Fruit fly (Drosophila melanogaster): ENCODE measurements around the gene bif.

Gene bif

dm6 chrX:11720138-11720537, 41.4 kb downstream of the bif start, which contains the start of gene Tango10 (continued):
- peak; percentile 35 to 55 for TF ChIP-seq Pdp1 (GFP tag; optimal IDR thresholded peaks at IDR 0.05)
- TF ChIP-seq CG15696 (tag; optimal IDR thresholded peaks at IDR 0.05) = peak; percentile 70
- peak; percentile 1 for TF ChIP-seq repo (GFP tag; optimal IDR thresholded peaks at IDR 0.05)
- TF ChIP-seq CG13123 (GFP tag; optimal IDR thresholded peaks at IDR 0.05) = no peak
- TF ChIP-seq CG12391 (tag; optimal IDR thresholded peaks at IDR 0.05) = peak; percentile 60
- TF ChIP-seq inv (GFP tag; IDR thresholded peaks at IDR 0.05; ENCODE audit: partially characterized antibody) = peak; percentile 82
- TF ChIP-seq Kr (GFP tag; optimal IDR thresholded peaks at IDR 0.05) = no peak
- no peak for TF ChIP-seq kah (GFP tag; optimal IDR thresholded peaks at IDR 0.05)
- TF ChIP-seq slp2 (GFP tag; optimal IDR thresholded peaks at IDR 0.05) = peak; percentile 35
- TF ChIP-seq Fer1 (GFP tag; optimal IDR thresholded peaks at IDR 0.05) = peak; percentile 57
- peak; percentile 26 for TF ChIP-seq CG17829 (tag; optimal IDR thresholded peaks at IDR 0.05)
- TF ChIP-seq CG17359 (tag; optimal IDR thresholded peaks at IDR 0.05) = peak; percentile 26
- no peak for TF ChIP-seq sqz (GFP tag; optimal IDR thresholded peaks at IDR 0.05)
- TF ChIP-seq CG18619 (GFP tag; optimal IDR thresholded peaks at IDR 0.05) = no peak
- TF ChIP-seq grau (tag; optimal IDR thresholded peaks at IDR 0.05) = peak; percentile 57
- TF ChIP-seq C15 (GFP tag; IDR thresholded peaks at IDR 0.05) = 0 out of 3 replicates have a peak, but pooled peaks have one; percentile 18
- TF ChIP-seq ase (GFP tag; IDR thresholded peaks at IDR 0.05) = no peak
- no peak for TF ChIP-seq odd (GFP tag; optimal IDR thresholded peaks at IDR 0.05)
- peak; percentile 66; the same call in 2 of the 3 replicates for TF ChIP-seq ken (GFP tag; IDR thresholded peaks at IDR 0.05)
- no peak for TF ChIP-seq gsb-n (tag; optimal IDR thresholded peaks at IDR 0.05)
- peak; percentile 9 for TF ChIP-seq Mes4 (GFP tag; optimal IDR thresholded peaks at IDR 0.05)
- TF ChIP-seq Ets97D (GFP tag; optimal IDR thresholded peaks at IDR 0.05) = peak; percentile 66
- TF ChIP-seq Asciz (GFP tag; optimal IDR thresholded peaks at IDR 0.05) = no peak
- no peak for TF ChIP-seq CG6683 (GFP tag; optimal IDR thresholded peaks at IDR 0.05)

- TF ChIP-seq Kr (GFP tag; optimal IDR thresholded peaks at IDR 0.05) (no peak), pita (GFP tag; optimal IDR thresholded peaks at IDR 0.05) (no peak), CG12071 (GFP tag; optimal IDR thresholded peaks at IDR 0.05) (no peak), CG31365 (tag; optimal IDR thresholded peaks at IDR 0.05) (no peak), Six4 (GFP tag; optimal IDR thresholded peaks at IDR 0.05) (no peak), gcm2 (GFP tag; optimal IDR thresholded peaks at IDR 0.05) (no peak)
Measured at dm6 chrX:11723946-11724345, 45.2 kb downstream of the bif start, which contains the start of gene CG15221. Gene CG15221, plus strand, starts transcription at chrX:11724246.

DNA sequence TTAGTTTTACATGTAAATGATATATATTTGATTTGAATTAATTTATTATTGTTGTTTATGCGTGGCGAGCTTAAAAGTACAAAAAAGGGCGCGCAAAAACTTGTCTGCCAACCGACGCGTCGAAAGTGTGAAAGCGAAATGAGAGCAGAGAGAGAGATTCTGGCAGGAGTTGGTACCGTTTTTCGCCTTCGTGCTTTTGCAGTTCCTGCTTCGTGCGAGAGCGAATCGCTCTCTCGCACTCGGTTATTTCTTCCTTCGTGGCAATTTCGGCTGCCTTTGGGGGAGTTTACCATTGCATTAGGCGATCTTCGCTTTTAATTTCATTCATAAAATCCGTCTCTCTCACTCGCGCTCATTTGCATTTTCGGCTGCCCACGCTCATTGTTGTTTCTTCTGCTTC, 50.2 kb downstream of the bif start, which contains the start of gene inaF-D:
Gene inaF-D, minus strand, starts transcription at position 101 of the 400 bp plus-strand sequence.
- TF ChIP-seq CG12299 (tag; optimal IDR thresholded peaks at IDR 0.05) (no peak), vvl (GFP tag; IDR thresholded peaks at IDR 0.05) (0 out of 2 replicates have a peak, but pooled peaks have one; percentile 31), Bgb (GFP tag; IDR thresholded peaks at IDR 0.05; ENCODE audit: partially characterized antibody) (no peak), shn (GFP tag; optimal IDR thresholded peaks at IDR 0.05) (no peak), CG32772 (GFP tag; IDR thresholded peaks at IDR 0.05) (no peak), zfh1 (GFP tag; IDR thresholded peaks at IDR 0.05) (no peak), klu (GFP tag; IDR thresholded peaks at IDR 0.05) (no peak), Scr (GFP tag; IDR thresholded peaks at IDR 0.05; ENCODE audit: partially characterized antibody) (no peak), Deaf1 (tag; optimal IDR thresholded peaks at IDR 0.05) (peak; percentile 77), cas (GFP tag; IDR thresholded peaks at IDR 0.05) (no peak), CG5953 (GFP tag; IDR thresholded peaks at IDR 0.05) (no peak), CG2678 (tag; optimal IDR thresholded peaks at IDR 0.05) (no peak), Dad (GFP tag; optimal IDR thresholded peaks at IDR 0.05) (no peak), Bdp1 (GFP tag; optimal IDR thresholded peaks at IDR 0.05) (no peak), ranshi (GFP tag; IDR thresholded peaks at IDR 0.05) (no peak), ERR (GFP tag; optimal IDR thresholded peaks at IDR 0.05) (no peak)

All from whole organism, embryonic.